Worm (Caenorhabditis elegans) whole organism, L4 larva: Measurements from ENCODE around the gene him-4.

Source experiments
- F44E2.7 ChIP-seq: fragments of 200-800 bp; sonication (Bioruptor generic); IDR thresholded peaks from 2 replicates; pipeline ENCODE4 v2.1.2; 2022; ENCODE audit warnings: missing genetic modification characterization, missing compliant biosample characterization
- ama-1 ChIP-seq: fragments of 150-350 bp; optimal IDR thresholded peaks from 2 replicates; lab custom pipeline; 2014; ENCODE audit warnings: inconsistent platforms, mixed read lengths
- dpl-1 ChIP-seq: fragments of 150-350 bp; optimal IDR thresholded peaks from 2 replicates; lab custom pipeline; 2014; ENCODE audit warnings: missing biosample characterization, missing genetic modification reagents, missing genetic modification characterization
- fos-1 ChIP-seq: fragments of 150-350 bp; optimal IDR thresholded peaks from 2 replicates; lab custom pipeline; 2014; ENCODE audit warnings: missing biosample characterization, missing genetic modification characterization
- jun-1 ChIP-seq: fragments of 150-350 bp; optimal IDR thresholded peaks from 2 replicates; lab custom pipeline; 2014; ENCODE audit warnings: missing biosample characterization, missing genetic modification reagents, missing genetic modification characterization
- lin-39 ChIP-seq: fragments of 150-350 bp; optimal IDR thresholded peaks from 2 replicates; lab custom pipeline; 2014; ENCODE audit warnings: missing biosample characterization, missing genetic modification reagents, missing genetic modification characterization
- nhr-76 ChIP-seq: fragments of 150-350 bp; optimal IDR thresholded peaks from 2 replicates; lab custom pipeline; 2014; ENCODE audit warnings: missing biosample characterization, missing genetic modification characterization
- nhr-77 ChIP-seq: fragments of 150-350 bp; optimal IDR thresholded peaks from 2 replicates; lab custom pipeline; 2014; ENCODE audit warnings: missing biosample characterization, missing genetic modification characterization
- pqm-1 ChIP-seq: sonication (generic microtip); optimal IDR thresholded peaks from 2 replicates; lab custom pipeline; 2017; ENCODE audit warnings: missing biosample characterization, missing genetic modification characterization
- skn-1 ChIP-seq: fragments of 150-350 bp; optimal IDR thresholded peaks from 2 replicates; lab custom pipeline; 2014; ENCODE audit warnings: missing biosample characterization, missing genetic modification characterization
- snpc-4 ChIP-seq: fragments of 150-350 bp; optimal IDR thresholded peaks from 2 replicates; lab custom pipeline; 2014; ENCODE audit warnings: missing biosample characterization, missing genetic modification characterization
- spr-3 ChIP-seq: fragments of 200-800 bp; sonication (Bioruptor generic); optimal IDR thresholded peaks from 2 replicates; lab custom pipeline; 2018; ENCODE audit warnings: mild to moderate bottlenecking, missing genetic modification characterization, missing compliant biosample characterization
- unc-62 ChIP-seq, 3 experiments: fragments of 150-350 bp in 1 of 3; sonication (generic microtip); optimal IDR thresholded peaks in 2 of 3; peaks in 1 of 3; 1 replicate in 1 of 3; 2 replicates in 2 of 3; lab custom pipeline; 2014 to 2017; ENCODE audit warnings: missing biosample characterization in 3 of 3, missing genetic modification characterization in 3 of 3, missing genetic modification reagents in 3 of 3, missing genotype in 1 of 3
- ztf-11 ChIP-seq: fragments of 150-350 bp; optimal IDR thresholded peaks from 2 replicates; lab custom pipeline; 2014; ENCODE audit warnings: missing biosample characterization, missing genetic modification characterization

DNA sequence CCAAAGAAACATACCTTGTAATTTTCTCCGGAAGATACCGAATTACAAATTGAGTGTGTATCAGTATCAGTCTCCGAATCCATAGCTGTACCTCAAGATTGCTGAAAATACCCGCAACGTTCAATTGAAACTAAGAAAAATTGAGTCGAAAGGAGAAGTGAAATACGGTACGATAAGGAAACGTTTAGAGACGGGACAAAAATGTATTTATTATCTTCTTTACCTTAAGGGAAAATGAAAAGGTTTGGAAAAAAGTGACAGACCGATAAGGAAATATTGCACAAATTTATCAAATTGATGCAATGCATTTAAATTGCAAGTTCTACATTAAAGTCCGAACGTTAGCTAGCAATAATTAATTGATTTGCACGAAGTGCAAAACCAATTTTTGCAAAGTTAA is 71.7 kb downstream of the him-4 start, which contains the start of gene F36G3.1:
- TF ChIP-seq spr-3 (GFP tag; lab: Kevin White, UChicago) (no peak), dpl-1 (GFP tag; lab: Kevin White, UChicago) (no peak), nhr-77 (tag; lab: Kevin White, UChicago) (no peak), fos-1 (tag; lab: Kevin White, UChicago) (no peak), snpc-4 (tag; lab: Kevin White, UChicago) (no peak), lin-39 (tag; lab: Kevin White, UChicago) (no peak), pqm-1 (tag; lab: Kevin White, UChicago) (no peak), unc-62 (GFP tag; optimal IDR thresholded peaks at IDR 0.05 in 1 of 2; lab: Kevin White, UChicago) (no peak), unc-62 (tag; optimal IDR thresholded peaks at IDR 0.05; lab: Kevin White, UChicago) (no peak), skn-1 (tag; lab: Kevin White, UChicago) (no peak), F44E2.7 (GFP tag; lab: Robert Waterston, UW) (no peak), ama-1 (lab: Kevin White, UChicago) (no peak), ztf-11 (no peak), jun-1 (tag; lab: Kevin White, UChicago) (no peak), nhr-76 (tag; lab: Kevin White, UChicago) (no peak)
